Fruit fly (Drosophila melanogaster): ENCODE data around the gene CG6125.

DNA sequence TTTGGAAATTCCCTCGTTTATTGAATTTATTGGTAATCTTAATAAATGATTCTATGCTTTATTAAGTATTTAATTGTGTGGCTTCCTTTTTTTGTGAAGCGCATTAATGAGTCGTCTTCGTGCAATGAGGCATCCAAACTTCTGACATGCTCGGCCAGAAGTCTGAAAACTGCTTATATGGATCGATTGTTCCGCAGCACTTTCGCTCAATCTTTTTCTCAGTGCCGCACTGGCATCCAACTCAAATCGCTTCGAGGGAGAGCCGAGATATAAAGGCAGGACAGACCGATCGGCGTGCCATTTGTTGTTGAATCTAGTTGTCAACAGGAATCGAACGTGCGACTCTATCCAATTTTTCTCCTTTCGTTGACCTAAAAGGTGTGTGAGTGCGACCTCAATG is 32.8 kb upstream of the CG6125 start, which contains the start of gene Act88F:
- TF ChIP-seq bab1 (GFP tag; optimal IDR thresholded peaks at IDR 0.05) (no peak), CG11617 (GFP tag; optimal IDR thresholded peaks at IDR 0.05) (no peak), tj (GFP tag; optimal IDR thresholded peaks at IDR 0.05) (no peak), ovo (GFP tag; optimal IDR thresholded peaks at IDR 0.05) (no peak), pad (GFP tag; optimal IDR thresholded peaks at IDR 0.05) (no peak), cnc (optimal IDR thresholded peaks at IDR 0.05) (no peak), kay (GFP tag; ENCODE audit: borderline replicate concordance) (no peak), Mnt (GFP tag; optimal IDR thresholded peaks at IDR 0.05) (no peak)

All from whole organism, adult.